Worm (Caenorhabditis elegans): Measurements from ENCODE around the gene Y39F10C.1.

DNA sequence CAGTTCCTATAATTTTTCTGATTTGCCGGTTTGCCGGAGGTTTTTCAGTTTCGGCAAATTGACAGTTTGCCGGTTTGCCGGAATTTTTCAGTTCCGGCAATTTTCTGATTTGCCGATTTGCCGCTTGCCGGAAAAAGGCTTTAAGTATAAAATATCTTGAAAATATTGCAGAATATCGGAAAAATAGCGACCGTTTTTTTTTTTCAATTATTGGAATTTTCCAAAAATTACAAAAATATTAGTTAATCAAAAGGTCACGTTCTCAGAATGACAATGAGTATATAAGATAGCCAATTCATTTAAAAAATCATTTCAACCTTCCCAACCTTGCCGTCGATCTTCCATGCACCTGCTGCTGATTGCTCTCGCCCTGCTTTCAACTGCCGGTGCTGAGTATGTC lies 6.9 kb downstream of the Y39F10C.1 start, which contains the start of gene T02H6.7:
- TF ChIP-seq unc-55 (GFP tag; optimal IDR thresholded peaks at IDR 0.05) (no peak), ztf-1 (GFP tag; conservative IDR thresholded peaks at IDR 0.05) (no peak), blmp-1 (tag; optimal IDR thresholded peaks at IDR 0.05; ENCODE audit: insufficient read depth) (no peak), skn-1 (tag; optimal IDR thresholded peaks at IDR 0.05) (no peak), aly-2 (tag; optimal IDR thresholded peaks at IDR 0.05) (no peak), ceh-82 (tag; optimal IDR thresholded peaks at IDR 0.05) (no peak), ama-1 (optimal IDR thresholded peaks at IDR 0.05) (no peak), unc-39 (tag; optimal IDR thresholded peaks at IDR 0.05) (no peak), peb-1 (tag; optimal IDR thresholded peaks at IDR 0.05) (no peak), snpc-4 (tag; optimal IDR thresholded peaks at IDR 0.05) (no peak), nhr-12 (tag; optimal IDR thresholded peaks at IDR 0.05) (no peak)

Measured in whole organism, L2 larva.